Worm (Caenorhabditis elegans) whole organism, L2 larva: ENCODE measurements around the gene K09A11.1.

ENCODE experiments used
- R02D3.7 ChIP-seq: fragments of 150-350 bp; optimal IDR thresholded peaks from 2 replicates; lab custom pipeline; 2014; ENCODE audit warnings: missing biosample characterization, missing genetic modification characterization
- ama-1 ChIP-seq: fragments of 150-350 bp; optimal IDR thresholded peaks from 2 replicates; lab custom pipeline; 2018; ENCODE audit warnings: inconsistent platforms
- crh-2 ChIP-seq: sonication (generic microtip); optimal IDR thresholded peaks from 2 replicates; lab custom pipeline; 2017; ENCODE audit warnings: missing biosample characterization, missing genetic modification characterization
- elt-1 ChIP-seq: fragments of 150-350 bp; optimal IDR thresholded peaks from 2 replicates; lab custom pipeline; 2014; ENCODE audit warnings: missing biosample characterization, missing genetic modification characterization
- fos-1 ChIP-seq: fragments of 150-350 bp; optimal IDR thresholded peaks from 2 replicates; lab custom pipeline; 2014; ENCODE audit warnings: missing biosample characterization, missing genetic modification characterization
- lin-13 ChIP-seq: fragments of 150-350 bp; optimal IDR thresholded peaks from 2 replicates; lab custom pipeline; 2014; ENCODE audit warnings: missing biosample characterization, missing genetic modification reagents, missing genetic modification characterization
- mab-5 ChIP-seq: fragments of 150-350 bp; optimal IDR thresholded peaks from 2 replicates; lab custom pipeline; 2014; ENCODE audit warnings: missing biosample characterization, missing genetic modification characterization
- mdl-1 ChIP-seq, 2 experiments: fragments of 150-350 bp in 1 of 2; sonication (generic microtip) in 1 of 2; optimal IDR thresholded peaks; 2 replicates each; lab custom pipeline; 2017; ENCODE audit warnings: missing biosample characterization in 2 of 2, missing genetic modification characterization in 2 of 2
- nhr-11 ChIP-seq: fragments of 150-350 bp; optimal IDR thresholded peaks from 2 replicates; lab custom pipeline; 2014; ENCODE audit warnings: missing biosample characterization, missing genetic modification characterization
- nhr-237 ChIP-seq: fragments of 150-350 bp; optimal IDR thresholded peaks from 2 replicates; lab custom pipeline; 2014; ENCODE audit warnings: missing biosample characterization, missing genetic modification characterization
- sem-4 ChIP-seq: fragments of 150-350 bp; optimal IDR thresholded peaks from 2 replicates; lab custom pipeline; 2014; ENCODE audit warnings: missing biosample characterization, missing genetic modification reagents, missing genetic modification characterization
- unc-55 ChIP-seq: fragments of 150-350 bp; sonication (generic microtip); optimal IDR thresholded peaks from 3 replicates; lab custom pipeline; 2014; ENCODE audit warnings: missing biosample characterization, missing genetic modification reagents, missing genetic modification characterization
- ztf-1 ChIP-seq: fragments of 200-800 bp; sonication (Bioruptor generic); conservative IDR thresholded peaks from 2 replicates; pipeline ENCODE4 v1.3.6; 2022; ENCODE audit warnings: missing genetic modification characterization, missing compliant biosample characterization
- ztf-11 ChIP-seq: sonication (generic microtip); optimal IDR thresholded peaks from 2 replicates; lab custom pipeline; 2017; ENCODE audit warnings: missing biosample characterization, missing genetic modification characterization

DNA sequence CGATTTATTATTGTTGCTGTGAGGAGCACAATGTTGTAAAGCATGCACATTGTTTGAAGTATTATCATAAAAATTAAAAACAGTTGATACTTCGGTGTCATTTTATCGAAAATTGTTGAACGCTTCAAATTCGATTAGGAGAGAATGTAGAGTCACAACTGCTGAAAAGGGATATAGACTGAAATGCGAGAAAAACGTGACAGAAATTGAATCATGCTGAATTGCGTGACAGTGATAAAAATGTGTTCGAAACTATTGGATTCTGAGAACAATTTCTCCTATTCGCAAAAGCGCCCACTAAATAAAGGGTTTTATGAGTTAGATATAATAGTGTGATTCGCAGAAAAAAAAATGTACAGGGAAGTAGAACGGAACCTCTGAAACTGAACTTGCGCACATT lies 46.5 kb downstream of the K09A11.1 start, which contains the start of gene srxa-8:
- TF ChIP-seq mdl-1 (tag; optimal IDR thresholded peaks at IDR 0.05; lab: Kevin White, UChicago) (no peak), ama-1 (lab: Kevin White, UChicago) (no peak), ztf-1 (GFP tag; lab: Robert Waterston, UW) (no peak), mab-5 (tag; lab: Kevin White, UChicago) (no peak), nhr-11 (no peak), crh-2 (tag; lab: Kevin White, UChicago) (no peak), nhr-237 (no peak), lin-13 (GFP tag; lab: Kevin White, UChicago) (no peak), R02D3.7 (tag; lab: Kevin White, UChicago) (no peak), unc-55 (no peak), sem-4 (tag; lab: Kevin White, UChicago) (no peak), ztf-11 (tag; lab: Kevin White, UChicago) (no peak), fos-1 (tag; lab: Kevin White, UChicago) (no peak), elt-1 (tag; lab: Kevin White, UChicago) (no peak)
